Worm (Caenorhabditis elegans): ENCODE results near the gene C54E10.6.

DNA sequence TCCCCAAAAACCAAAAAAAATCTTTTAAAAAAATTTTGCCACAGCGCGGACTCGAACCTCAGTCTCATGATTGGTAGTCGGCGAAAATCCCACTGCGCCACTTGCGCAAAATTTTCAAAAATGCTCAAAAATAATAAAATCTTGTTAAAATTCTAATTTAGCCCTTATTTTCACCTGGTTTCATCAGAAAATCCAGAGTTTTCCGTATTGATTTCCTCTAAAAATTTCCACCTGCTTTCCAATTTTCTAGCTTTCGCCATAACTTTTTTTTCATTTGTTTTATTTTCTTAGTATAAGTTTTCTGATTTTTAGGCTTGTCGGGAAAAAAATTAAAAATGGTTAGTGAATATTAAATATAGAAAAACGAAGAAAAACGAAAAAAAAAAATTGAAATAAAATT lies 18.8 kb upstream of the C54E10.6 start:
- TF ChIP-seq snpc-4 (tag; optimal IDR thresholded peaks at IDR 0.05) = no peak
- TF ChIP-seq lsy-2 (tag; optimal IDR thresholded peaks at IDR 0.05) = no peak
- no peak for TF ChIP-seq ama-1 (optimal IDR thresholded peaks at IDR 0.05)
- no peak for TF ChIP-seq ztf-4 (tag; optimal IDR thresholded peaks at IDR 0.05)
